Fruit fly (Drosophila melanogaster) whole organism, embryonic: ENCODE measurements around the gene CkIIalpha-i3.

ENCODE experiments used
- Aef1 ChIP-seq: fragments of 200-800 bp; sonication (Bioruptor generic); IDR thresholded peaks from 3 replicates; pipeline ENCODE4 v1.3.6; 2022; ENCODE audit warnings: missing biosample characterization, missing genetic modification characterization
- CG10147 ChIP-seq: fragments of 200-800 bp; sonication (Bioruptor generic); optimal IDR thresholded peaks from 2 replicates; lab custom pipeline; 2019; ENCODE audit warnings: missing biosample characterization, mild to moderate bottlenecking, missing genetic modification characterization, moderate library complexity
- CG10979 ChIP-seq: fragments of 200-800 bp; sonication (Bioruptor generic); optimal IDR thresholded peaks from 2 replicates; lab custom pipeline; 2018; ENCODE audit warnings: missing biosample characterization, mild to moderate bottlenecking, missing genetic modification characterization, moderate library complexity
- CG11398 ChIP-seq: fragments of 200-800 bp; sonication (Bioruptor generic); optimal IDR thresholded peaks from 2 replicates; lab custom pipeline; 2016; ENCODE audit warnings: missing biosample characterization, missing genetic modification characterization
- CG12744 ChIP-seq: fragments of 200-800 bp; sonication (Bioruptor generic); optimal IDR thresholded peaks from 2 replicates; lab custom pipeline; 2016; ENCODE audit warnings: missing biosample characterization, missing genetic modification characterization
- CG13424 ChIP-seq: fragments of 200-800 bp; sonication (Bioruptor generic); optimal IDR thresholded peaks from 2 replicates; lab custom pipeline; 2019; ENCODE audit warnings: missing biosample characterization, mild to moderate bottlenecking, missing genetic modification characterization, moderate library complexity
- CG13624 ChIP-seq: fragments of 200-800 bp; sonication (Bioruptor generic); optimal IDR thresholded peaks from 2 replicates; lab custom pipeline; 2016; ENCODE audit warnings: missing biosample characterization, missing genetic modification characterization
- CG14710 ChIP-seq: fragments of 200-800 bp; sonication (Bioruptor generic); optimal IDR thresholded peaks from 3 replicates; lab custom pipeline; 2019; ENCODE audit warnings: missing biosample characterization, mild to moderate bottlenecking, missing genetic modification characterization, moderate library complexity
- CG15696 ChIP-seq: fragments of 200-800 bp; sonication (Bioruptor generic); optimal IDR thresholded peaks from 2 replicates; lab custom pipeline; 2019; ENCODE audit warnings: missing biosample characterization, mild to moderate bottlenecking, missing genetic modification characterization, moderate library complexity
- CG17359 ChIP-seq: fragments of 200-800 bp; sonication (Bioruptor generic); optimal IDR thresholded peaks from 3 replicates; lab custom pipeline; 2018; ENCODE audit warnings: missing biosample characterization, mild to moderate bottlenecking, missing genetic modification characterization, moderate library complexity
- CG18764 ChIP-seq: fragments of 200-800 bp; sonication (Bioruptor generic); optimal IDR thresholded peaks from 3 replicates; lab custom pipeline; 2016; ENCODE audit warnings: missing biosample characterization, missing genetic modification characterization
- CG31388 ChIP-seq: fragments of 200-800 bp; sonication (Bioruptor generic); optimal IDR thresholded peaks from 2 replicates; lab custom pipeline; 2016; ENCODE audit warnings: missing biosample characterization, missing genetic modification characterization
- CG3726 ChIP-seq: fragments of 200-800 bp; sonication (Bioruptor generic); IDR thresholded peaks from 3 replicates; pipeline ENCODE4, ENCODE4 v1.3.6; 2022; ENCODE audit warnings: missing biosample characterization, missing genetic modification characterization
- CG4730 ChIP-seq: fragments of 200-800 bp; sonication (Bioruptor generic); IDR thresholded peaks from 2 replicates; pipeline ENCODE4 v1.3.6; 2022; ENCODE audit warnings: missing biosample characterization, missing genetic modification characterization
- CG4854 ChIP-seq: fragments of 200-800 bp; sonication (Bioruptor generic); optimal IDR thresholded peaks from 2 replicates; lab custom pipeline; 2016; ENCODE audit warnings: missing biosample characterization, missing genetic modification characterization, inconsistent platforms
- CG5245 ChIP-seq: fragments of 200-800 bp; sonication (Bioruptor generic); optimal IDR thresholded peaks from 3 replicates; lab custom pipeline; 2016; ENCODE audit warnings: missing biosample characterization, missing genetic modification characterization
- CG6254 ChIP-seq: fragments of 200-800 bp; sonication (Bioruptor generic); optimal IDR thresholded peaks from 3 replicates; lab custom pipeline; 2017; ENCODE audit warnings: mild to moderate bottlenecking, missing biosample characterization, missing genetic modification reagents, missing genetic modification characterization
- CG8944 ChIP-seq: fragments of 200-800 bp; sonication (Bioruptor generic); optimal IDR thresholded peaks from 3 replicates; lab custom pipeline; 2016; ENCODE audit warnings: missing biosample characterization, missing genetic modification characterization
- CG9727 ChIP-seq: fragments of 200-800 bp; sonication (Bioruptor generic); optimal IDR thresholded peaks from 3 replicates; lab custom pipeline; 2017; ENCODE audit warnings: missing biosample characterization, mild to moderate bottlenecking, missing genetic modification characterization
- Dip2 ChIP-seq: fragments of 200-800 bp; sonication (Bioruptor generic); IDR thresholded peaks from 2 replicates; pipeline ENCODE4 v1.3.6; 2022; ENCODE audit warnings: missing biosample characterization, missing genetic modification characterization
- E2f1 ChIP-seq: fragments of 200-800 bp; sonication (Bioruptor generic); IDR thresholded peaks from 2 replicates; pipeline ENCODE4 v1.3.6; 2022; ENCODE audit warnings: missing biosample characterization, missing genetic modification characterization
- Ets65A ChIP-seq: fragments of 200-800 bp; sonication (Bioruptor generic); peaks from one replicate; lab custom pipeline; 2016; ENCODE audit warnings: missing biosample characterization, missing genetic modification characterization
- H15 ChIP-seq: fragments of 200-800 bp; sonication (Bioruptor generic); IDR thresholded peaks from 3 replicates; pipeline ENCODE4 v1.3.6; 2022; ENCODE audit warnings: missing biosample characterization, missing genetic modification characterization
- HLH3B ChIP-seq: fragments of 200-800 bp; sonication (Bioruptor generic); IDR thresholded peaks from 2 replicates; pipeline ENCODE4 v1.3.6; 2022; ENCODE audit warnings: missing biosample characterization, missing genetic modification characterization
- Med ChIP-seq: fragments of 200-800 bp; sonication (Bioruptor generic); peaks from one replicate; lab custom pipeline; 2016; ENCODE audit warnings: missing biosample characterization, missing genetic modification characterization, mild to moderate bottlenecking, inconsistent platforms, moderate library complexity
- Rx ChIP-seq: fragments of 200-800 bp; sonication (Bioruptor generic); IDR thresholded peaks from 2 replicates; pipeline ENCODE4 v1.3.6; 2022; ENCODE audit warnings: missing biosample characterization, missing genetic modification characterization
- TFAM ChIP-seq: fragments of 200-800 bp; sonication (Bioruptor generic); optimal IDR thresholded peaks from 2 replicates; lab custom pipeline; 2017; ENCODE audit warnings: missing biosample characterization, missing genetic modification characterization, inconsistent platforms
- Xbp1 ChIP-seq: fragments of 200-800 bp; sonication (Bioruptor generic); optimal IDR thresholded peaks from 3 replicates; lab custom pipeline; 2016; ENCODE audit warnings: missing biosample characterization, mild to moderate bottlenecking, missing genetic modification characterization
- ab ChIP-seq: fragments of 200-800 bp; sonication (Bioruptor generic); optimal IDR thresholded peaks from 2 replicates; lab custom pipeline; 2016; ENCODE audit warnings: missing biosample characterization, missing genetic modification characterization
- ara ChIP-seq: fragments of 200-800 bp; sonication (Bioruptor generic); IDR thresholded peaks from 2 replicates; pipeline ENCODE4 v1.3.6; 2022; ENCODE audit warnings: missing biosample characterization, missing genetic modification characterization
- ato ChIP-seq: fragments of 200-800 bp; sonication (Bioruptor generic); IDR thresholded peaks from 2 replicates; pipeline ENCODE4 v1.3.6; 2022; ENCODE audit warnings: missing biosample characterization, missing genetic modification characterization; ENCODE audit not compliant: partially characterized antibody
- bab2 ChIP-seq: fragments of 200-800 bp; sonication (Bioruptor generic); optimal IDR thresholded peaks from 2 replicates; lab custom pipeline; 2016; ENCODE audit warnings: missing biosample characterization, missing genetic modification characterization
- chif ChIP-seq, 2 experiments: fragments of 200-800 bp; sonication (Bioruptor generic); optimal IDR thresholded peaks; 3 replicates each; lab custom pipeline; 2016; ENCODE audit warnings: missing biosample characterization in 2 of 2, missing genetic modification characterization in 2 of 2
- ci ChIP-seq: fragments of 200-800 bp; sonication (Bioruptor generic); IDR thresholded peaks from 3 replicates; pipeline ENCODE4 v1.3.6; 2022; ENCODE audit warnings: missing biosample characterization, missing genetic modification characterization
- corto ChIP-seq: fragments of 200-800 bp; sonication (Bioruptor generic); optimal IDR thresholded peaks from 2 replicates; lab custom pipeline; 2016; ENCODE audit warnings: missing biosample characterization, mild to moderate bottlenecking, missing genetic modification characterization, moderate library complexity
- crc ChIP-seq: fragments of 200-800 bp; sonication (Bioruptor generic); optimal IDR thresholded peaks from 2 replicates; lab custom pipeline; 2016; ENCODE audit warnings: missing biosample characterization, missing genetic modification characterization
- croc ChIP-seq: fragments of 200-800 bp; sonication (Bioruptor generic); conservative IDR thresholded peaks from 3 replicates; pipeline ENCODE4 v1.3.6; 2022; ENCODE audit warnings: missing biosample characterization, missing genetic modification characterization
- grn ChIP-seq: fragments of 200-800 bp; sonication (Bioruptor generic); optimal IDR thresholded peaks from 3 replicates; lab custom pipeline; 2017; ENCODE audit warnings: missing biosample characterization, missing genetic modification characterization
- gt ChIP-seq: fragments of 200-800 bp; sonication (Bioruptor generic); IDR thresholded peaks from 2 replicates; pipeline ENCODE4 v1.3.6; 2022; ENCODE audit warnings: missing biosample characterization, missing genetic modification characterization
- mld ChIP-seq: fragments of 200-800 bp; sonication (Bioruptor generic); IDR thresholded peaks from 3 replicates; pipeline ENCODE4 v1.3.6; 2022; ENCODE audit warnings: missing biosample characterization, missing genetic modification characterization; ENCODE audit not compliant: partially characterized antibody
- nau ChIP-seq: fragments of 200-800 bp; sonication (Bioruptor generic); optimal IDR thresholded peaks from 3 replicates; lab custom pipeline; 2017; ENCODE audit warnings: missing biosample characterization, mild to moderate bottlenecking, missing genetic modification characterization, missing genetic modification reagents
- nerfin-1 ChIP-seq: fragments of 200-800 bp; sonication (Bioruptor generic); optimal IDR thresholded peaks from 3 replicates; lab custom pipeline; 2019; ENCODE audit warnings: missing biosample characterization, mild to moderate bottlenecking, missing genetic modification characterization, moderate library complexity
- phol ChIP-seq: fragments of 200-800 bp; sonication (Bioruptor generic); optimal IDR thresholded peaks from 3 replicates; lab custom pipeline; 2018; ENCODE audit warnings: missing biosample characterization, mild to moderate bottlenecking, missing genetic modification characterization, moderate library complexity
- pros ChIP-seq: fragments of 200-800 bp; sonication (Bioruptor generic); optimal IDR thresholded peaks from 3 replicates; lab custom pipeline; 2019; ENCODE audit warnings: missing biosample characterization, mild to moderate bottlenecking, missing genetic modification characterization, moderate library complexity
- seq ChIP-seq: fragments of 200-800 bp; sonication (Bioruptor generic); IDR thresholded peaks from 2 replicates; pipeline ENCODE4 v1.3.6; 2022; ENCODE audit warnings: missing biosample characterization, missing genetic modification characterization
- sim ChIP-seq: fragments of 200-800 bp; sonication (Bioruptor generic); IDR thresholded peaks from 2 replicates; pipeline ENCODE4 v1.3.6; 2022; ENCODE audit warnings: missing biosample characterization, missing genetic modification characterization
- sisA ChIP-seq: fragments of 200-800 bp; sonication (Bioruptor generic); IDR thresholded peaks from 2 replicates; pipeline ENCODE4 v1.3.6; 2022; ENCODE audit warnings: missing biosample characterization, missing genetic modification characterization
- stwl ChIP-seq: fragments of 200-800 bp; sonication (Bioruptor generic); optimal IDR thresholded peaks from 3 replicates; lab custom pipeline; 2018; ENCODE audit warnings: missing biosample characterization, mild to moderate bottlenecking, missing genetic modification characterization, moderate library complexity
- unpg ChIP-seq: fragments of 200-800 bp; sonication (Bioruptor generic); optimal IDR thresholded peaks from 3 replicates; lab custom pipeline; 2018; ENCODE audit warnings: missing biosample characterization, mild to moderate bottlenecking, missing genetic modification characterization, moderate library complexity
- yki ChIP-seq: fragments of >200 bp; optimal IDR thresholded peaks from 3 replicates; lab custom pipeline; 2018

The CkIIalpha-i3 gene

dm6 chr3L:745222-745942, 35.0 kb upstream of the CkIIalpha-i3 start (continued):
- TF ChIP-seq CG14710 (tag; lab: Kevin White, UChicago), result peak; percentile 64
- TF ChIP-seq CG15696, result peak; percentile 65
- peak; percentile 91 for TF ChIP-seq CG9727 (GFP tag; lab: Kevin White, UChicago)
- TF ChIP-seq CG11398 (GFP tag; lab: Kevin White, UChicago), result no peak
- 0 out of 3 replicates have a peak, but pooled peaks have one; percentile 29 for TF ChIP-seq croc (GFP tag; lab: Robert Waterston, UW)
- TF ChIP-seq sim (GFP tag; lab: Robert Waterston, UW), result no peak
- TF ChIP-seq yki (lab: Kevin White, UChicago), result no peak
- no peak for TF ChIP-seq Rx (GFP tag; lab: Robert Waterston, UW)
- peak; percentile 64 for TF ChIP-seq bab2 (GFP tag; lab: Kevin White, UChicago)
- TF ChIP-seq CG4730 (GFP tag; lab: Robert Waterston, UW), result no peak
- no peak for TF ChIP-seq ato (GFP tag; lab: Robert Waterston, UW)
- TF ChIP-seq CG18764 (GFP tag; lab: Kevin White, UChicago), result peak; percentile 20
- peak; percentile 47 for TF ChIP-seq unpg (GFP tag; lab: Kevin White, UChicago)
- TF ChIP-seq nerfin-1 (tag; lab: Kevin White, UChicago), result peak; percentile 55
- TF ChIP-seq CG3726 (GFP tag; lab: Robert Waterston, UW), result no peak
- peak; percentile 39 for TF ChIP-seq Xbp1 (GFP tag; lab: Kevin White, UChicago)
- no peak for TF ChIP-seq crc (GFP tag; lab: Kevin White, UChicago)
- TF ChIP-seq Dip2 (GFP tag; lab: Robert Waterston, UW), result no peak
- TF ChIP-seq stwl (tag; lab: Kevin White, UChicago), result peak; percentile 27
- TF ChIP-seq phol (tag; lab: Kevin White, UChicago), result peak; percentile 70
- TF ChIP-seq TFAM (GFP tag; lab: Kevin White, UChicago), result no peak
- TF ChIP-seq ab, result no peak
- TF ChIP-seq CG13424, result peak; percentile 8
- TF ChIP-seq CG4854 (GFP tag; lab: Kevin White, UChicago), result peak; percentile 50
- 0 out of 3 replicates have a peak, but pooled peaks have one; percentile 27 for TF ChIP-seq ci (GFP tag; lab: Robert Waterston, UW)
- peak; percentile 75 for TF ChIP-seq Med (GFP tag; lab: Kevin White, UChicago)
- TF ChIP-seq ara (GFP tag; lab: Robert Waterston, UW), result peak; percentile 42; the same call in 1 of the 2 replicates
- TF ChIP-seq CG31388 (GFP tag; lab: Kevin White, UChicago), result no peak
- peak; percentile 7 for TF ChIP-seq CG12744 (GFP tag; lab: Kevin White, UChicago)
- TF ChIP-seq corto, result peak; percentile 1
- TF ChIP-seq Aef1, result peak; percentile 41; the same call in 2 of the 3 replicates
- peak; percentile 49 for TF ChIP-seq CG6254 (GFP tag; lab: Kevin White, UChicago)
- no peak for TF ChIP-seq CG5245 (GFP tag; lab: Kevin White, UChicago)
- TF ChIP-seq CG8944 (GFP tag; lab: Kevin White, UChicago), result peak; percentile 38
- no peak for TF ChIP-seq seq (GFP tag; lab: Robert Waterston, UW)
- 0 out of 3 replicates have a peak, but pooled peaks have one; percentile 47 for TF ChIP-seq H15 (GFP tag; lab: Robert Waterston, UW)
- peak; percentile 62 for TF ChIP-seq grn (GFP tag; lab: Kevin White, UChicago)
- TF ChIP-seq sisA, result peak; percentile 51; the same call in 1 of the 2 replicates
- TF ChIP-seq pros, result peak; percentile 67
- TF ChIP-seq chif (GFP tag; optimal IDR thresholded peaks at IDR 0.05; lab: Kevin White, UChicago), result peak; percentile 20 to 62
- TF ChIP-seq CG13624 (GFP tag; lab: Kevin White, UChicago), result peak; percentile 43
- TF ChIP-seq CG10147 (GFP tag; lab: Kevin White, UChicago), result no peak
- no peak for TF ChIP-seq nau (GFP tag; lab: Kevin White, UChicago)
- TF ChIP-seq CG10979 (tag; lab: Kevin White, UChicago), result peak; percentile 79
- TF ChIP-seq E2f1 (GFP tag; lab: Robert Waterston, UW), result peak; percentile 18; the same call in 1 of the 2 replicates
- TF ChIP-seq Ets65A (GFP tag; lab: Kevin White, UChicago), result peak; percentile 94
- TF ChIP-seq CG17359 (tag; lab: Kevin White, UChicago), result peak; percentile 25
- no peak for TF ChIP-seq gt (GFP tag; lab: Robert Waterston, UW)
- no peak for TF ChIP-seq mld
- 0 out of 2 replicates have a peak, but pooled peaks have one; percentile 42 for TF ChIP-seq HLH3B (GFP tag; lab: Robert Waterston, UW)
